Worm (Caenorhabditis elegans) whole organism, young adult: ENCODE results near the gene polh-1.

Experiments
- B0261.1 ChIP-seq: sonication (generic microtip); optimal IDR thresholded peaks from 2 replicates; lab custom pipeline; 2016; ENCODE audit warnings: mild to moderate bottlenecking, missing genetic modification characterization, moderate library complexity, missing compliant biosample characterization
- F22D6.2 ChIP-seq: sonication (generic microtip); optimal IDR thresholded peaks from 2 replicates; lab custom pipeline; 2016; ENCODE audit warnings: mild to moderate bottlenecking, missing genetic modification characterization, missing compliant biosample characterization
- F23B12.7 ChIP-seq: sonication (generic microtip); optimal IDR thresholded peaks from 2 replicates; lab custom pipeline; 2017; ENCODE audit warnings: missing genetic modification characterization, mild to moderate bottlenecking, missing compliant biosample characterization, antibody characterized with exemption, moderate library complexity; ENCODE audit not compliant: insufficient read depth
- F33H1.4 ChIP-seq: fragments of 200-800 bp; sonication (Bioruptor generic); IDR thresholded peaks from 2 replicates; pipeline ENCODE4 v1.3.6; 2022; ENCODE audit warnings: missing genetic modification reagents, missing genetic modification characterization, missing compliant biosample characterization
- F49E8.2 ChIP-seq: sonication (generic microtip); optimal IDR thresholded peaks from 3 replicates; lab custom pipeline; 2017; ENCODE audit warnings: missing genetic modification characterization, mild to moderate bottlenecking, missing compliant biosample characterization, antibody characterized with exemption, moderate library complexity; ENCODE audit not compliant: insufficient read depth
- K12H6.12 ChIP-seq: fragments of 200-800 bp; sonication (Bioruptor generic); optimal IDR thresholded peaks from 2 replicates; lab custom pipeline; 2018; ENCODE audit warnings: mild to moderate bottlenecking, missing genetic modification characterization, missing compliant biosample characterization
- Y53G8AR.9 ChIP-seq: fragments of 200-800 bp; sonication (Bioruptor generic); conservative IDR thresholded peaks from 2 replicates; pipeline ENCODE4 v1.3.6; 2022; ENCODE audit warnings: missing genetic modification reagents, missing genetic modification characterization, missing compliant biosample characterization
- Y79H2A.3 ChIP-seq: fragments of 200-800 bp; sonication (Bioruptor generic); conservative IDR thresholded peaks from 2 replicates; pipeline ENCODE4 v1.3.6; 2022; ENCODE audit warnings: missing genetic modification reagents, missing genetic modification characterization, missing compliant biosample characterization
- ama-1 ChIP-seq, 3 experiments: fragments of 150-350 bp in 1 of 3; sonication (generic microtip) in 2 of 3; optimal IDR thresholded peaks; 2 replicates each; lab custom pipeline; 2014 to 2018; ENCODE audit warnings: missing biosample characterization in 2 of 3, missing genetic modification characterization in 2 of 3, missing genetic modification reagents in 2 of 3
- aptf-2 ChIP-seq: fragments of 200-800 bp; sonication (Bioruptor generic); conservative IDR thresholded peaks from 2 replicates; pipeline ENCODE4 v1.3.6; 2022; ENCODE audit warnings: missing genetic modification reagents, missing genetic modification characterization, missing compliant biosample characterization
- aptf-3 ChIP-seq: fragments of 200-800 bp; sonication (Bioruptor generic); IDR thresholded peaks from 2 replicates; pipeline ENCODE4 v1.3.6; 2022; ENCODE audit warnings: missing genetic modification characterization, missing compliant biosample characterization
- attf-3 ChIP-seq: fragments of 200-800 bp; sonication (Bioruptor generic); conservative IDR thresholded peaks from 2 replicates; pipeline ENCODE4 v1.3.6; 2022; ENCODE audit warnings: missing genetic modification reagents, missing genetic modification characterization, missing compliant biosample characterization
- attf-5 ChIP-seq: fragments of 200-800 bp; sonication (Bioruptor generic); optimal IDR thresholded peaks from 2 replicates; lab custom pipeline; 2018; ENCODE audit warnings: mild to moderate bottlenecking, missing genetic modification characterization, missing compliant biosample characterization
- cebp-1 ChIP-seq, 2 experiments: fragments of 200-800 bp in 1 of 2; sonication (Bioruptor generic) in 1 of 2; sonication (generic microtip) in 1 of 2; IDR thresholded peaks in 1 of 2; optimal IDR thresholded peaks in 1 of 2; 2 replicates each; pipeline versions ENCODE4 v1.3.6 to Lab custom; 2017 to 2022; ENCODE audit warnings: missing compliant biosample characterization in 2 of 2, missing genetic modification characterization in 2 of 2, mild to moderate bottlenecking in 1 of 2, missing genetic modification reagents in 1 of 2, moderate library complexity in 1 of 2
- ceh-100 ChIP-seq: fragments of 200-800 bp; sonication (Bioruptor generic); IDR thresholded peaks from 2 replicates; pipeline ENCODE4 v1.3.6; 2022; ENCODE audit warnings: missing genetic modification reagents, missing genetic modification characterization, missing compliant biosample characterization
- ceh-27 ChIP-seq: fragments of 200-800 bp; sonication (Bioruptor generic); optimal IDR thresholded peaks from 2 replicates; lab custom pipeline; 2018; ENCODE audit warnings: mild to moderate bottlenecking, missing genetic modification characterization, moderate library complexity, missing compliant biosample characterization
- ceh-91 ChIP-seq: fragments of 200-800 bp; sonication (Bioruptor generic); IDR thresholded peaks from 2 replicates; pipeline ENCODE4 v1.3.6; 2022; ENCODE audit warnings: missing genetic modification reagents, missing genetic modification characterization, missing compliant biosample characterization
- dox-1 ChIP-seq: fragments of 200-800 bp; sonication (Bioruptor generic); IDR thresholded peaks from 2 replicates; pipeline ENCODE4 v1.3.6; 2022; ENCODE audit warnings: missing genetic modification reagents, missing genetic modification characterization, missing compliant biosample characterization
- dpl-1 ChIP-seq: fragments of 150-350 bp; optimal IDR thresholded peaks from 2 replicates; lab custom pipeline; 2014; ENCODE audit warnings: missing biosample characterization, missing genetic modification reagents, missing genetic modification characterization
- ekl-4 ChIP-seq: fragments of 200-800 bp; sonication (Bioruptor generic); IDR thresholded peaks from 2 replicates; pipeline ENCODE4 v1.3.6; 2022; ENCODE audit warnings: missing genetic modification reagents, missing genetic modification characterization, missing compliant biosample characterization
- hmg-1.2 ChIP-seq: fragments of 200-800 bp; sonication (Bioruptor generic); IDR thresholded peaks from 2 replicates; pipeline ENCODE4 v1.3.6; 2022; ENCODE audit warnings: missing genetic modification reagents, missing genetic modification characterization, missing compliant biosample characterization
- hsf-1 ChIP-seq: fragments of 200-800 bp; sonication (Bioruptor generic); IDR thresholded peaks from 2 replicates; pipeline ENCODE4 v1.3.6; 2022; ENCODE audit warnings: missing genetic modification reagents, missing genetic modification characterization, missing compliant biosample characterization
- lin-40 ChIP-seq: sonication (generic microtip); optimal IDR thresholded peaks from 2 replicates; lab custom pipeline; 2016; ENCODE audit warnings: missing genetic modification characterization, mild to moderate bottlenecking, missing compliant biosample characterization, missing genotype, missing genetic modification reagents
- lin-54 ChIP-seq: fragments of 200-800 bp; sonication (Bioruptor generic); optimal IDR thresholded peaks from 2 replicates; lab custom pipeline; 2018; ENCODE audit warnings: mild to moderate bottlenecking, missing genetic modification characterization, missing compliant biosample characterization
- lir-1 ChIP-seq: fragments of 200-800 bp; sonication (Bioruptor generic); conservative IDR thresholded peaks from 2 replicates; pipeline ENCODE4 v1.3.6; 2022; ENCODE audit warnings: missing genetic modification reagents, missing genetic modification characterization, missing compliant biosample characterization
- madf-10 ChIP-seq: sonication (generic microtip); optimal IDR thresholded peaks from 2 replicates; lab custom pipeline; 2016; ENCODE audit warnings: mild to moderate bottlenecking, missing genetic modification characterization, missing compliant biosample characterization
- madf-3 ChIP-seq: fragments of 200-800 bp; sonication (Bioruptor generic); IDR thresholded peaks from 2 replicates; pipeline ENCODE4 v1.3.6; 2022; ENCODE audit warnings: missing genetic modification reagents, missing genetic modification characterization, missing compliant biosample characterization
- madf-6 ChIP-seq: fragments of 200-800 bp; sonication (Bioruptor generic); IDR thresholded peaks from 2 replicates; pipeline ENCODE4 v1.3.6; 2022; ENCODE audit warnings: missing genetic modification reagents, missing genetic modification characterization, missing compliant biosample characterization
- mcd-1 ChIP-seq: fragments of 200-800 bp; sonication (Bioruptor generic); IDR thresholded peaks from 2 replicates; pipeline ENCODE4 v1.3.6; 2022; ENCODE audit warnings: missing genetic modification reagents, missing genetic modification characterization, missing compliant biosample characterization
- mes-4 ChIP-seq: sonication (generic microtip); optimal IDR thresholded peaks from 2 replicates; lab custom pipeline; 2016; ENCODE audit warnings: missing genotype, missing genetic modification characterization, missing compliant biosample characterization
- nfyb-1 ChIP-seq: fragments of 200-800 bp; sonication (Bioruptor generic); IDR thresholded peaks from 2 replicates; pipeline ENCODE4 v1.3.6; 2022; ENCODE audit warnings: missing genetic modification reagents, missing genetic modification characterization, missing compliant biosample characterization
- nhr-80 ChIP-seq: sonication (generic microtip); optimal IDR thresholded peaks from 2 replicates; lab custom pipeline; 2016; ENCODE audit warnings: missing genetic modification characterization, missing compliant biosample characterization
- pbrm-1 ChIP-seq: fragments of 200-800 bp; sonication (Bioruptor generic); IDR thresholded peaks from 2 replicates; pipeline ENCODE4 v1.3.6; 2022; ENCODE audit warnings: missing genetic modification reagents, missing genetic modification characterization, missing compliant biosample characterization
- pha-4 ChIP-seq: fragments of 150-350 bp; sonication (generic microtip); optimal IDR thresholded peaks from 2 replicates; lab custom pipeline; 2014; ENCODE audit warnings: missing biosample characterization, missing genetic modification reagents, missing genetic modification characterization
- rcor-1 ChIP-seq: fragments of 200-800 bp; sonication (Bioruptor generic); IDR thresholded peaks from 2 replicates; pipeline ENCODE4 v1.3.6; 2022; ENCODE audit warnings: missing genetic modification reagents, missing genetic modification characterization, missing compliant biosample characterization
- snpc-1.1 ChIP-seq: sonication (generic microtip); optimal IDR thresholded peaks from 2 replicates; lab custom pipeline; 2017; ENCODE audit warnings: missing genetic modification characterization, mild to moderate bottlenecking, missing compliant biosample characterization, antibody characterized with exemption, moderate library complexity, missing genotype, missing genetic modification reagents; ENCODE audit not compliant: insufficient read depth
- snpc-3.4 ChIP-seq: sonication (generic microtip); optimal IDR thresholded peaks from 2 replicates; lab custom pipeline; 2017; ENCODE audit warnings: missing genetic modification characterization, mild to moderate bottlenecking, missing compliant biosample characterization, antibody characterized with exemption, moderate library complexity, missing genotype, missing genetic modification reagents
- snpc-4 ChIP-seq, 5 experiments: fragments of 150-350 bp in 1 of 5; sonication (generic microtip) in 4 of 5; optimal IDR thresholded peaks; 2 replicates each; lab custom pipeline; 2014 to 2018; ENCODE audit warnings: missing genetic modification characterization in 5 of 5, missing biosample characterization in 3 of 5, antibody characterized with exemption in 2 of 5, mild to moderate bottlenecking in 2 of 5, missing compliant biosample characterization in 2 of 5, missing genotype in 2 of 5, moderate library complexity in 2 of 5, missing genetic modification reagents in 1 of 5
- somi-1 ChIP-seq: fragments of 200-800 bp; sonication (Bioruptor generic); optimal IDR thresholded peaks from 2 replicates; lab custom pipeline; 2018; ENCODE audit warnings: mild to moderate bottlenecking, missing genetic modification characterization, missing compliant biosample characterization
- sptf-2 ChIP-seq: fragments of 200-800 bp; sonication (Bioruptor generic); optimal IDR thresholded peaks from 2 replicates; lab custom pipeline; 2018; ENCODE audit warnings: mild to moderate bottlenecking, missing genetic modification characterization, missing compliant biosample characterization
- tbx-9 ChIP-seq: sonication (generic microtip); optimal IDR thresholded peaks from 2 replicates; lab custom pipeline; 2016; ENCODE audit warnings: borderline replicate concordance, missing genetic modification characterization, inconsistent platforms, missing compliant biosample characterization
- tlf-1 ChIP-seq: fragments of 200-800 bp; sonication (Bioruptor generic); optimal IDR thresholded peaks from 2 replicates; lab custom pipeline; 2018; ENCODE audit warnings: mild to moderate bottlenecking, missing genetic modification characterization, missing compliant biosample characterization
- unc-130 ChIP-seq: sonication (generic microtip); optimal IDR thresholded peaks from 2 replicates; lab custom pipeline; 2016; ENCODE audit warnings: missing genetic modification reagents, missing genetic modification characterization, missing compliant biosample characterization
- unc-62 ChIP-seq: fragments of 150-350 bp; optimal IDR thresholded peaks from 2 replicates; lab custom pipeline; 2014; ENCODE audit warnings: missing biosample characterization, missing genetic modification reagents, missing genetic modification characterization
- ztf-18 ChIP-seq: sonication (generic microtip); optimal IDR thresholded peaks from 2 replicates; lab custom pipeline; 2016; ENCODE audit warnings: missing genotype, mild to moderate bottlenecking, missing genetic modification characterization, missing compliant biosample characterization
- ztf-25 ChIP-seq: fragments of 200-800 bp; sonication (Bioruptor generic); IDR thresholded peaks from 2 replicates; pipeline ENCODE4 v1.3.6; 2022; ENCODE audit warnings: missing genetic modification reagents, missing genetic modification characterization, missing compliant biosample characterization

Gene polh-1

ce11 chrIII:1950236-1950635 is at the start of gene polh-1, which contains the start of gene rps-22:
Gene polh-1, minus strand, starts transcription at chrIII:1950269.
Gene rps-22, plus strand, starts transcription at chrIII:1950535.
- peak; percentile 61 for TF ChIP-seq dox-1 (GFP tag; lab: Robert Waterston, UW)
- TF ChIP-seq nfyb-1 (GFP tag; lab: Robert Waterston, UW): peak; percentile 80
- TF ChIP-seq attf-5: peak; percentile 94
- TF ChIP-seq ekl-4: peak; percentile 63
- peak; percentile 66; the same call in 1 of the 2 replicates for TF ChIP-seq rcor-1
- peak; percentile 81 for TF ChIP-seq ceh-27 (GFP tag; lab: Kevin White, UChicago)
- TF ChIP-seq Y79H2A.3 (GFP tag; lab: Robert Waterston, UW): no peak
- TF ChIP-seq tlf-1 (GFP tag; lab: Kevin White, UChicago): peak; percentile 68
- TF ChIP-seq dpl-1 (GFP tag; lab: Kevin White, UChicago): peak; percentile 90
- peak; percentile 57; the same call in 1 of the 2 replicates for TF ChIP-seq madf-6 (GFP tag; lab: Robert Waterston, UW)
- no peak for TF ChIP-seq somi-1 (GFP tag; lab: Kevin White, UChicago)
- peak; percentile 36 for TF ChIP-seq snpc-1.1 (tag; lab: Kevin White, UChicago)
- no peak for TF ChIP-seq F22D6.2 (tag; lab: Kevin White, UChicago)
- peak; percentile 96 for TF ChIP-seq lin-54 (GFP tag; lab: Kevin White, UChicago)
- no peak for TF ChIP-seq sptf-2 (GFP tag; lab: Kevin White, UChicago)
- TF ChIP-seq Y53G8AR.9 (GFP tag; lab: Robert Waterston, UW): peak; percentile 72
- peak; percentile 67 for TF ChIP-seq F33H1.4 (GFP tag; lab: Robert Waterston, UW)
- peak; percentile 93 for TF ChIP-seq hmg-1.2 (GFP tag; lab: Robert Waterston, UW)
- no peak for TF ChIP-seq aptf-3
- no peak for TF ChIP-seq aptf-2 (GFP tag; lab: Robert Waterston, UW)
- peak; percentile 72 for TF ChIP-seq F49E8.2 (tag; lab: Kevin White, UChicago)
- TF ChIP-seq ceh-91 (GFP tag; lab: Robert Waterston, UW): peak; percentile 49; the same call in 1 of the 2 replicates
- TF ChIP-seq tbx-9 (tag; lab: Kevin White, UChicago): no peak
- peak; percentile 50 for TF ChIP-seq nhr-80 (tag; lab: Kevin White, UChicago)
- TF ChIP-seq madf-10 (tag; lab: Kevin White, UChicago): peak; percentile 2
- TF ChIP-seq K12H6.12 (tag; lab: Kevin White, UChicago): peak; percentile 38
- TF ChIP-seq F23B12.7 (tag; lab: Kevin White, UChicago): peak; percentile 94
- TF ChIP-seq ztf-18 (tag; lab: Kevin White, UChicago): peak; percentile 40
- 0 out of 2 replicates have a peak, but pooled peaks have one; percentile 36 for TF ChIP-seq ceh-100
- 0 out of 2 replicates have a peak, but pooled peaks have one; percentile 55 for TF ChIP-seq hsf-1 (GFP tag; lab: Robert Waterston, UW)
- TF ChIP-seq snpc-4 (GFP tag; optimal IDR thresholded peaks at IDR 0.05; lab: Kevin White, UChicago): no peak
- TF ChIP-seq snpc-4 (tag; optimal IDR thresholded peaks at IDR 0.05; lab: Kevin White, UChicago): peak in 3 of 4 experiments; percentile 16 to 76 (median 48)
- no peak for TF ChIP-seq ama-1 (optimal IDR thresholded peaks at IDR 0.05; lab: Kevin White, UChicago)
- TF ChIP-seq ama-1 (GFP tag; optimal IDR thresholded peaks at IDR 0.05; lab: Kevin White, UChicago): no peak
- peak; percentile 52; the same call in 1 of the 2 replicates for TF ChIP-seq pbrm-1
- peak; percentile 93 for TF ChIP-seq madf-3
- no peak for TF ChIP-seq unc-130 (GFP tag; lab: Kevin White, UChicago)
- TF ChIP-seq attf-3 (GFP tag; lab: Robert Waterston, UW): peak; percentile 84
- TF ChIP-seq pha-4 (tag; lab: Kevin White, UChicago): peak; percentile 73
- TF ChIP-seq mes-4 (tag; lab: Kevin White, UChicago): no peak
- TF ChIP-seq lin-40: peak; percentile 61
- no peak for TF ChIP-seq B0261.1 (tag; lab: Kevin White, UChicago)
- peak; percentile 97 for TF ChIP-seq mcd-1 (GFP tag; lab: Robert Waterston, UW)
- peak; percentile 78 for TF ChIP-seq snpc-3.4 (tag; lab: Kevin White, UChicago)
- TF ChIP-seq ztf-25 (GFP tag; lab: Robert Waterston, UW): no peak
- peak; percentile 62 for TF ChIP-seq unc-62 (GFP tag; lab: Kevin White, UChicago)
- TF ChIP-seq cebp-1 (GFP tag; IDR thresholded peaks at IDR 0.05; lab: Robert Waterston, UW): no peak
- peak; percentile 58 for TF ChIP-seq cebp-1 (tag; optimal IDR thresholded peaks at IDR 0.05; lab: Kevin White, UChicago)
- TF ChIP-seq lir-1 (GFP tag; lab: Robert Waterston, UW): 0 out of 2 replicates have a peak, but pooled peaks have one; percentile 31
